Fruit fly (Drosophila melanogaster): Measurements from ENCODE around the gene CG14210.

Gene CG14210

dm6 chrX:19615990-19616663, at the start of gene CG14210 (continued):
- no peak for TF ChIP-seq CG1832 (GFP tag; optimal IDR thresholded peaks at IDR 0.05)
- peak; percentile 32 for TF ChIP-seq Ets97D (GFP tag; optimal IDR thresholded peaks at IDR 0.05)
- no peak for TF ChIP-seq CG9609 (GFP tag; optimal IDR thresholded peaks at IDR 0.05)
- TF ChIP-seq CG18764 (GFP tag; optimal IDR thresholded peaks at IDR 0.05): no peak
- peak; percentile 66 for TF ChIP-seq Scr (GFP tag; IDR thresholded peaks at IDR 0.05; ENCODE audit: partially characterized antibody)
- no peak for TF ChIP-seq NC2α (GFP tag; optimal IDR thresholded peaks at IDR 0.05)
- TF ChIP-seq CG1603 (tag; optimal IDR thresholded peaks at IDR 0.05): peak; percentile 50
- no peak for TF ChIP-seq CG14965 (GFP tag; optimal IDR thresholded peaks at IDR 0.05; ENCODE audit: borderline replicate concordance)
- TF ChIP-seq CG12942 (GFP tag; optimal IDR thresholded peaks at IDR 0.05): no peak
- no peak for TF ChIP-seq CG6654 (GFP tag; optimal IDR thresholded peaks at IDR 0.05)
- TF ChIP-seq BEAF-32 (GFP tag; optimal IDR thresholded peaks at IDR 0.05): peak; percentile 57
- TF ChIP-seq Dbx (GFP tag; IDR thresholded peaks at IDR 0.05): no peak
- no peak for TF ChIP-seq wek (GFP tag; optimal IDR thresholded peaks at IDR 0.05)
- TF ChIP-seq Dp (GFP tag; optimal IDR thresholded peaks at IDR 0.05): peak; percentile 84
- peak; percentile 69 for TF ChIP-seq ato (GFP tag; IDR thresholded peaks at IDR 0.05; ENCODE audit: partially characterized antibody)
- peak; percentile 62 for TF ChIP-seq CG16813 (GFP tag; IDR thresholded peaks at IDR 0.05; ENCODE audit: partially characterized antibody)
- no peak for TF ChIP-seq Kr (GFP tag; optimal IDR thresholded peaks at IDR 0.05)
- TF ChIP-seq peb (GFP tag; IDR thresholded peaks at IDR 0.05): no peak
- TF ChIP-seq zen2 (GFP tag; IDR thresholded peaks at IDR 0.05; ENCODE audit: partially characterized antibody): peak; percentile 78
- TF ChIP-seq chinmo (GFP tag; IDR thresholded peaks at IDR 0.05; ENCODE audit: partially characterized antibody): 0 out of 4 replicates have a peak, but pooled peaks have one; percentile 55
- no peak for TF ChIP-seq klu (GFP tag; IDR thresholded peaks at IDR 0.05)
- TF ChIP-seq CG11504 (tag; optimal IDR thresholded peaks at IDR 0.05): no peak
- TF ChIP-seq schlank (tag; optimal IDR thresholded peaks at IDR 0.05): no peak
- no peak for TF ChIP-seq Antp (GFP tag; optimal IDR thresholded peaks at IDR 0.05)
- no peak for TF ChIP-seq Bdp1 (GFP tag; optimal IDR thresholded peaks at IDR 0.05)
- TF ChIP-seq CrebB (tag; optimal IDR thresholded peaks at IDR 0.05): no peak
- no peak for TF ChIP-seq CG8924 (tag; optimal IDR thresholded peaks at IDR 0.05)
- TF ChIP-seq Dfd (GFP tag; optimal IDR thresholded peaks at IDR 0.05): no peak
- no peak for TF ChIP-seq eve (GFP tag; optimal IDR thresholded peaks at IDR 0.05)
- no peak for TF ChIP-seq CG8765 (GFP tag; IDR thresholded peaks at IDR 0.05)
- TF ChIP-seq CG31441 (GFP tag; IDR thresholded peaks at IDR 0.05): no peak
- TF ChIP-seq emc (GFP tag; optimal IDR thresholded peaks at IDR 0.05): no peak
- TF ChIP-seq Oaz (GFP tag; IDR thresholded peaks at IDR 0.05): no peak
- no peak for TF ChIP-seq Mad (GFP tag; optimal IDR thresholded peaks at IDR 0.05)
- TF ChIP-seq gfzf (GFP tag; optimal IDR thresholded peaks at IDR 0.05): no peak
- peak; percentile 12 for TF ChIP-seq CG14710 (tag; optimal IDR thresholded peaks at IDR 0.05)
- no peak for TF ChIP-seq CG6254 (GFP tag; optimal IDR thresholded peaks at IDR 0.05)
- TF ChIP-seq Hsf (GFP tag; optimal IDR thresholded peaks at IDR 0.05): no peak
- TF ChIP-seq btn (GFP tag; optimal IDR thresholded peaks at IDR 0.05): no peak
- TF ChIP-seq Six4 (GFP tag; optimal IDR thresholded peaks at IDR 0.05): no peak
- no peak for TF ChIP-seq B-H2 (GFP tag; optimal IDR thresholded peaks at IDR 0.05)
- no peak for TF ChIP-seq MTF-1 (GFP tag; optimal IDR thresholded peaks at IDR 0.05; ENCODE audit: borderline replicate concordance)
- no peak for TF ChIP-seq H15 (GFP tag; IDR thresholded peaks at IDR 0.05)
- no peak for TF ChIP-seq Hey (tag; optimal IDR thresholded peaks at IDR 0.05)
- TF ChIP-seq da (GFP tag; optimal IDR thresholded peaks at IDR 0.05): no peak
- TF ChIP-seq CG5953 (GFP tag; IDR thresholded peaks at IDR 0.05): no peak
- TF ChIP-seq CG4360 (GFP tag; IDR thresholded peaks at IDR 0.05): no peak
- peak; percentile 52 for TF ChIP-seq YL-1 (GFP tag; optimal IDR thresholded peaks at IDR 0.05)
- no peak for TF ChIP-seq CG33557 (GFP tag; optimal IDR thresholded peaks at IDR 0.05)
- peak; percentile 66; the same call in 1 of the 3 replicates for TF ChIP-seq hb (GFP tag; IDR thresholded peaks at IDR 0.05; ENCODE audit: partially characterized antibody)

All from whole organism, embryonic.